Fruit fly (Drosophila melanogaster): Measurements from ENCODE around the gene CG42718.
A peak's percentile ranks its signal among the peaks of the same experiment; 100 is the strongest.

CG42718 gene

DNA sequence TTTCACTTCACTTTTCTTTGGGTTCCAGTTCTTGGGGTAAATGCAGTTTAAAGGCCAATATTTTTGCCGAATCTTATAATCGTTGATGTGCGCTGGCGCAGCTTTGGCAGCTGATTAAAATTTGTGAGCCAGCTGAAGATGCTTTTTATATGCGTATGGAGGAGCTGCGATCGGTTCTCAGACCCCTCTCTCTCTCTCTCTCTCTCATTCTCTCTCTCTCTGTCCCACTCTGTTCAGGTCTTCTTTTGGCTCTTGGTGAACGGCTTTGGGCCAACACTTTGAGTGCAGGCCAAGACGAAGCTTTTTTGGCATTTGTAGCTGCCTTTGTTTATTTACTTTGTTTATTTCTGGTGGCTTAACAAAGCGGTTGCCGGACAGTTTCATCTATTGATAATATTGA, 32.8 kb downstream of the CG42718 start, which contains the start of gene CG13046:
Gene CG13046, minus strand, starts transcription at position 101 of the 400 bp plus-strand sequence.
- TF ChIP-seq CG11902 (GFP tag; optimal IDR thresholded peaks at IDR 0.05): no peak

DNA sequence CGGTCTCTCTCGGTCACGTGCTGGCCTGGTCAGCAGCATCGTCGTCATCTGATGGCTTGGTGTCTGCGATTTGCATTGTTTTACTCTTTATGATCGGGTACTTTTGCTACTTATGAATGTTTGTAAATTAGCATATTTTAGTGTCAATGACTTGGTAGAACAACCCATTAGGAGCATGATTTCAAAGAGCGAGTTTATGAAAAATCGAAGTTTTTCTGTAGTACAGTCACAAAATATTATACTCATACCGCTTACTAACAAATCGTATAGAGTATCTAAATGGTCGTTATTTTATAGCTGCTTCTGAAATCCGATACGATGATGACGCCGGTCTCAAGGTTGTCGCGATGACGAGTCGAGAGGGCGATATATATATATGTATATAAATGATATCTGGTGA, 34.8 kb downstream of the CG42718 start:
- TF ChIP-seq CG8119 (GFP tag; IDR thresholded peaks at IDR 0.05): no peak
- TF ChIP-seq net (GFP tag; optimal IDR thresholded peaks at IDR 0.05): peak; percentile 50
- no peak for TF ChIP-seq Hr4 (GFP tag; optimal IDR thresholded peaks at IDR 0.05)
- TF ChIP-seq Sox102F (GFP tag; optimal IDR thresholded peaks at IDR 0.05): peak; percentile 12
- peak; percentile 64 for TF ChIP-seq pdm3 (GFP tag; optimal IDR thresholded peaks at IDR 0.05)
- peak; percentile 39 for TF ChIP-seq Sox15 (GFP tag; optimal IDR thresholded peaks at IDR 0.05)
- TF ChIP-seq CG7368 (GFP tag; optimal IDR thresholded peaks at IDR 0.05): peak; percentile 43
- peak; percentile 47 for TF ChIP-seq CG9139 (GFP tag; optimal IDR thresholded peaks at IDR 0.05)
- TF ChIP-seq Smox (GFP tag; optimal IDR thresholded peaks at IDR 0.05): peak; percentile 10
- TF ChIP-seq eg (GFP tag; IDR thresholded peaks at IDR 0.05): no peak
- peak; percentile 64 for TF ChIP-seq acj6 (GFP tag; optimal IDR thresholded peaks at IDR 0.05)
- peak; percentile 67 for TF ChIP-seq CG8632 (GFP tag; optimal IDR thresholded peaks at IDR 0.05)
- peak; percentile 55 for TF ChIP-seq CG3919 (GFP tag; optimal IDR thresholded peaks at IDR 0.05)
- TF ChIP-seq ss (GFP tag; optimal IDR thresholded peaks at IDR 0.05): peak; percentile 54 to 88
- no peak for TF ChIP-seq CG15336 (GFP tag; IDR thresholded peaks at IDR 0.05)
- TF ChIP-seq CG3032 (tag; optimal IDR thresholded peaks at IDR 0.05): peak; percentile 85
- no peak for TF ChIP-seq Gug (GFP tag; IDR thresholded peaks at IDR 0.05)
- peak; percentile 29 for TF ChIP-seq Hr39 (GFP tag; optimal IDR thresholded peaks at IDR 0.05)
- TF ChIP-seq Met (GFP tag; optimal IDR thresholded peaks at IDR 0.05): peak; percentile 19
- TF ChIP-seq CG11294 (GFP tag; IDR thresholded peaks at IDR 0.05): no peak
- TF ChIP-seq CG6163 (GFP tag; IDR thresholded peaks at IDR 0.05): peak; percentile 44; the same call in 1 of the 3 replicates
- no peak for TF ChIP-seq Ets21C (GFP tag; optimal IDR thresholded peaks at IDR 0.05)
- peak; percentile 51 for TF ChIP-seq Sox14 (GFP tag; optimal IDR thresholded peaks at IDR 0.05)
- TF ChIP-seq CG11762 (GFP tag; optimal IDR thresholded peaks at IDR 0.05; ENCODE audit: insufficient read depth): peak; percentile 8
- peak; percentile 24 for TF ChIP-seq lz (GFP tag; optimal IDR thresholded peaks at IDR 0.05)
- TF ChIP-seq topi (GFP tag; optimal IDR thresholded peaks at IDR 0.05): peak; percentile 35
- no peak for TF ChIP-seq Eip93F (GFP tag; optimal IDR thresholded peaks at IDR 0.05)
- TF ChIP-seq Eip78C (GFP tag): peak; percentile 93
- peak; percentile 4 for TF ChIP-seq CG31627 (GFP tag; optimal IDR thresholded peaks at IDR 0.05)
- no peak for TF ChIP-seq dac (GFP tag; optimal IDR thresholded peaks at IDR 0.05)
- peak; percentile 85 for TF ChIP-seq CG10669 (GFP tag; optimal IDR thresholded peaks at IDR 0.05)
- TF ChIP-seq OdsH (GFP tag; optimal IDR thresholded peaks at IDR 0.05): peak; percentile 46
- TF ChIP-seq svp (GFP tag): peak; percentile 39
- TF ChIP-seq Blimp-1 (GFP tag; optimal IDR thresholded peaks at IDR 0.05): no peak
- TF ChIP-seq CG6276 (GFP tag; optimal IDR thresholded peaks at IDR 0.05): no peak
- peak; percentile 17 for TF ChIP-seq CG11902 (GFP tag; optimal IDR thresholded peaks at IDR 0.05)
- TF ChIP-seq achi (GFP tag; optimal IDR thresholded peaks at IDR 0.05): peak; percentile 53
- TF ChIP-seq cyc (GFP tag; optimal IDR thresholded peaks at IDR 0.05): peak; percentile 3
- TF ChIP-seq salr (GFP tag; optimal IDR thresholded peaks at IDR 0.05): peak in 1 of 2 experiments; percentile 56
- peak; percentile 77 for TF ChIP-seq CG6808 (GFP tag; optimal IDR thresholded peaks at IDR 0.05)
- peak; percentile 71 for TF ChIP-seq Eip75B (GFP tag; optimal IDR thresholded peaks at IDR 0.05)
- peak; percentile 37 for TF ChIP-seq esn (GFP tag; optimal IDR thresholded peaks at IDR 0.05)
- TF ChIP-seq CG32006 (GFP tag; optimal IDR thresholded peaks at IDR 0.05): peak; percentile 9
- TF ChIP-seq CG1621 (tag; optimal IDR thresholded peaks at IDR 0.05): peak; percentile 78
- TF ChIP-seq dsx (GFP tag; optimal IDR thresholded peaks at IDR 0.05; ENCODE audit: poor library complexity, severe bottlenecking): peak; percentile 77
- TF ChIP-seq CG16779 (tag; optimal IDR thresholded peaks at IDR 0.05): peak; percentile 30
- TF ChIP-seq CG34406 (GFP tag; optimal IDR thresholded peaks at IDR 0.05): peak; percentile 58
- peak; percentile 87 for TF ChIP-seq Ets96B (tag; optimal IDR thresholded peaks at IDR 0.05)
- no peak for TF ChIP-seq Hr38 (GFP tag; optimal IDR thresholded peaks at IDR 0.05)
- peak; percentile 13 for TF ChIP-seq vri (GFP tag; optimal IDR thresholded peaks at IDR 0.05)

Measured in whole organism, prepupa.